Fruit fly (Drosophila melanogaster): Measurements from ENCODE around the gene CG9727.

The CG9727 gene

DNA sequence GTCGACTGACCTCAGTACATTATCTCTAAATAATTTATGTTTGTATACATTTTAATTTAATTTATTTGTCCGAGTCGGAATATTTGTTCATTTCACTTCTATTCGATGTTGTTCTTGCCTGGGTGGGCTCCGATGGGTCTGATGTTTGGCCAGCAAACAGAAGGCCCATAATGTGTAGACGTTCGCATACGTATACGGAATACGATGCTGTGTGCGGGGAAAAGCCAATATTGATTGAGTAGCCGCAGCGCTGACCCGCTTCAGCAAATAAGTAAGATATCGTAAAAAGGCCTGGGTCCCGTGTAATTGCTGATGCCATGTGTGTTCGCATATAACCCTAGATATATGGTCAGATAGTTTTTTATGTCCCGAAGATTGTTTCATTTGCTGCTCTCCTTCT lies 47.9 kb upstream of the CG9727 start (continued):
- 0 out of 3 replicates have a peak, but pooled peaks have one; percentile 36 for TF ChIP-seq Optix (GFP tag; IDR thresholded peaks at IDR 0.05)
- TF ChIP-seq sens (GFP tag) = peak; percentile 96
- peak; percentile 72 for TF ChIP-seq CG17568 (GFP tag; optimal IDR thresholded peaks at IDR 0.05)
- TF ChIP-seq Fer1 (GFP tag; optimal IDR thresholded peaks at IDR 0.05) = no peak
- TF ChIP-seq chif (GFP tag; optimal IDR thresholded peaks at IDR 0.05) = peak; percentile 36 to 43
- TF ChIP-seq Trl (optimal IDR thresholded peaks at IDR 0.05) = no peak
- TF ChIP-seq Trl (GFP tag; optimal IDR thresholded peaks at IDR 0.05) = peak; percentile 70
- TF ChIP-seq vvl (GFP tag; IDR thresholded peaks at IDR 0.05) = no peak; the same call in 1 of the 2 replicates
- peak; percentile 20 for TF ChIP-seq Sry-β (GFP tag; optimal IDR thresholded peaks at IDR 0.05)
- TF ChIP-seq CG4424 (GFP tag; optimal IDR thresholded peaks at IDR 0.05) = peak; percentile 46
- peak; percentile 11 for TF ChIP-seq CG6654 (GFP tag; optimal IDR thresholded peaks at IDR 0.05)
- TF ChIP-seq cato (GFP tag; optimal IDR thresholded peaks at IDR 0.05; ENCODE audit: borderline replicate concordance) = peak; percentile 12
- peak; percentile 9 for TF ChIP-seq Atf3 (GFP tag; optimal IDR thresholded peaks at IDR 0.05)
- TF ChIP-seq CG2202 (tag; optimal IDR thresholded peaks at IDR 0.05) = peak; percentile 86
- TF ChIP-seq zen (tag; optimal IDR thresholded peaks at IDR 0.05) = no peak
- peak; percentile 80 for TF ChIP-seq gsb-n (tag; optimal IDR thresholded peaks at IDR 0.05)
- peak; percentile 20 for TF ChIP-seq jing (GFP tag; optimal IDR thresholded peaks at IDR 0.05)
- no peak for TF ChIP-seq hb (GFP tag; IDR thresholded peaks at IDR 0.05; ENCODE audit: partially characterized antibody)
- TF ChIP-seq Atf-2 (GFP tag; optimal IDR thresholded peaks at IDR 0.05) = peak; percentile 8
- no peak for TF ChIP-seq dpn (GFP tag; optimal IDR thresholded peaks at IDR 0.05)
- peak; percentile 55 for TF ChIP-seq Blimp-1 (GFP tag; optimal IDR thresholded peaks at IDR 0.05)
- TF ChIP-seq fd96Cb (tag; optimal IDR thresholded peaks at IDR 0.05) = peak; percentile 39
- peak; percentile 38 for TF ChIP-seq CG17359 (tag; optimal IDR thresholded peaks at IDR 0.05)
- no peak for TF ChIP-seq CG12744 (GFP tag; optimal IDR thresholded peaks at IDR 0.05)
- TF ChIP-seq CG6175 (GFP tag; IDR thresholded peaks at IDR 0.05) = no peak
- no peak for TF ChIP-seq gt (GFP tag; IDR thresholded peaks at IDR 0.05)
- TF ChIP-seq CG11504 (tag; optimal IDR thresholded peaks at IDR 0.05) = peak; percentile 37
- TF ChIP-seq trh (GFP tag; optimal IDR thresholded peaks at IDR 0.05) = peak; percentile 2
- TF ChIP-seq kah (GFP tag; optimal IDR thresholded peaks at IDR 0.05) = no peak
- peak; percentile 42 for TF ChIP-seq CG7839 (tag; optimal IDR thresholded peaks at IDR 0.05)
- TF ChIP-seq otp (GFP tag; IDR thresholded peaks at IDR 0.05) = peak; percentile 60; the same call in 1 of the 3 replicates
- peak; percentile 15 for TF ChIP-seq jumu (GFP tag; optimal IDR thresholded peaks at IDR 0.05)
- TF ChIP-seq CG1233 (GFP tag; optimal IDR thresholded peaks at IDR 0.05) = peak; percentile 25
- TF ChIP-seq NC2β (GFP tag; optimal IDR thresholded peaks at IDR 0.05) = peak; percentile 18
- peak; percentile 58 for TF ChIP-seq Ets65A (GFP tag)
- no peak for TF ChIP-seq Stat92E (GFP tag; optimal IDR thresholded peaks at IDR 0.05)
- peak; percentile 42 for TF ChIP-seq CG15601 (tag; optimal IDR thresholded peaks at IDR 0.05)
- peak; percentile 15 for TF ChIP-seq Camta (GFP tag; optimal IDR thresholded peaks at IDR 0.05)
- TF ChIP-seq CG2120 (GFP tag; optimal IDR thresholded peaks at IDR 0.05) = peak; percentile 4
- peak; percentile 45 for TF ChIP-seq tup (GFP tag; optimal IDR thresholded peaks at IDR 0.05)
- peak; percentile 25 for TF ChIP-seq CG33213 (GFP tag; optimal IDR thresholded peaks at IDR 0.05)
- peak; percentile 14 for TF ChIP-seq schlank (tag; optimal IDR thresholded peaks at IDR 0.05)
- 0 out of 3 replicates have a peak, but pooled peaks have one; percentile 16 for TF ChIP-seq sr (GFP tag; IDR thresholded peaks at IDR 0.05)
- TF ChIP-seq Hsf (GFP tag; optimal IDR thresholded peaks at IDR 0.05) = peak; percentile 40
- TF ChIP-seq gce (GFP tag; IDR thresholded peaks at IDR 0.05) = no peak
- TF ChIP-seq BEAF-32 (GFP tag; optimal IDR thresholded peaks at IDR 0.05) = no peak
- peak; percentile 19 for TF ChIP-seq shn (GFP tag; optimal IDR thresholded peaks at IDR 0.05)
- no peak for TF ChIP-seq CG4854 (GFP tag; optimal IDR thresholded peaks at IDR 0.05)
- peak; percentile 85 for TF ChIP-seq CG15696 (tag; optimal IDR thresholded peaks at IDR 0.05)
- TF ChIP-seq CG12769 (tag; optimal IDR thresholded peaks at IDR 0.05) = peak; percentile 4
- peak; percentile 5 for TF ChIP-seq CG17186 (GFP tag; optimal IDR thresholded peaks at IDR 0.05)

All from whole organism, embryonic.